Fruit fly (Drosophila melanogaster): ENCODE data around the gene CG6276.

CG6276 gene

dm6 chr3R:15330472-15330871 is 10.6 kb upstream of the CG6276 start, which contains the start of gene mRpL9:
Gene mRpL9, plus strand, starts transcription at chr3R:15330738.
- TF ChIP-seq NC2β (GFP tag; optimal IDR thresholded peaks at IDR 0.05) = no peak
- TF ChIP-seq unc-4 (GFP tag; IDR thresholded peaks at IDR 0.05; ENCODE audit: partially characterized antibody) = peak; percentile 39; the same call in 1 of the 2 replicates
- TF ChIP-seq pum (GFP tag; optimal IDR thresholded peaks at IDR 0.05) = peak; percentile 9
- TF ChIP-seq CG3281 (GFP tag; optimal IDR thresholded peaks at IDR 0.05) = no peak
- no peak for TF ChIP-seq Xbp1 (GFP tag; optimal IDR thresholded peaks at IDR 0.05)
- TF ChIP-seq CG16815 (GFP tag; optimal IDR thresholded peaks at IDR 0.05) = no peak
- TF ChIP-seq Rfx (GFP tag; IDR thresholded peaks at IDR 0.05) = peak; percentile 47; the same call in 1 of the 2 replicates
- TF ChIP-seq gro (GFP tag; optimal IDR thresholded peaks at IDR 0.05) = no peak
- no peak for TF ChIP-seq dmrt99B (tag; optimal IDR thresholded peaks at IDR 0.05)
- peak; percentile 26 for TF ChIP-seq Nf-YC (tag; optimal IDR thresholded peaks at IDR 0.05)
- TF ChIP-seq YL-1 (GFP tag; optimal IDR thresholded peaks at IDR 0.05) = peak; percentile 58
- TF ChIP-seq CG18011 (GFP tag; optimal IDR thresholded peaks at IDR 0.05) = peak; percentile 11
- no peak for TF ChIP-seq CG17359 (tag; optimal IDR thresholded peaks at IDR 0.05)
- TF ChIP-seq CG9797 (GFP tag; optimal IDR thresholded peaks at IDR 0.05) = no peak
- TF ChIP-seq CTCF (GFP tag; optimal IDR thresholded peaks at IDR 0.05) = peak; percentile 26
- no peak for TF ChIP-seq Trl (optimal IDR thresholded peaks at IDR 0.05)
- TF ChIP-seq Trl (GFP tag; optimal IDR thresholded peaks at IDR 0.05) = no peak
- no peak for TF ChIP-seq CG16779 (GFP tag; IDR thresholded peaks at IDR 0.05)
- TF ChIP-seq CG2712 (tag; optimal IDR thresholded peaks at IDR 0.05) = peak; percentile 34
- peak; percentile 71 for TF ChIP-seq Sry-δ (GFP tag; optimal IDR thresholded peaks at IDR 0.05)
- TF ChIP-seq Bteb2 (GFP tag; optimal IDR thresholded peaks at IDR 0.05) = peak; percentile 12
- peak; percentile 58 for TF ChIP-seq HmgZ (tag; optimal IDR thresholded peaks at IDR 0.05)
- no peak for TF ChIP-seq CG10274 (GFP tag; optimal IDR thresholded peaks at IDR 0.05)
- no peak for TF ChIP-seq ken (GFP tag; IDR thresholded peaks at IDR 0.05)
- TF ChIP-seq Bgb (GFP tag; IDR thresholded peaks at IDR 0.05; ENCODE audit: partially characterized antibody) = no peak
- TF ChIP-seq Scr (GFP tag; IDR thresholded peaks at IDR 0.05; ENCODE audit: partially characterized antibody) = peak; percentile 27; the same call in 1 of the 2 replicates
- peak in 1 of 3 experiments; percentile 18 for TF ChIP-seq lola (GFP tag; optimal IDR thresholded peaks at IDR 0.05)
- TF ChIP-seq mirr (GFP tag; optimal IDR thresholded peaks at IDR 0.05) = no peak
- TF ChIP-seq Bdp1 (GFP tag; optimal IDR thresholded peaks at IDR 0.05) = no peak
- no peak for TF ChIP-seq CG8924 (tag; optimal IDR thresholded peaks at IDR 0.05)
- TF ChIP-seq pan (optimal IDR thresholded peaks at IDR 0.05) = no peak
- peak in 1 of 2 experiments; percentile 16 for TF ChIP-seq pan (GFP tag; optimal IDR thresholded peaks at IDR 0.05 in 1 of 2, IDR thresholded peaks at IDR 0.05 in 1 of 2)
- peak; percentile 9 for TF ChIP-seq CG10654 (GFP tag; optimal IDR thresholded peaks at IDR 0.05)
- TF ChIP-seq zfh1 (GFP tag; IDR thresholded peaks at IDR 0.05) = no peak
- peak; percentile 44; the same call in 1 of the 3 replicates for TF ChIP-seq knrl (GFP tag; IDR thresholded peaks at IDR 0.05; ENCODE audit: partially characterized antibody)
- no peak for TF ChIP-seq CG11504 (tag; optimal IDR thresholded peaks at IDR 0.05)
- TF ChIP-seq CG11247 (GFP tag; IDR thresholded peaks at IDR 0.05) = no peak
- TF ChIP-seq chn (GFP tag; optimal IDR thresholded peaks at IDR 0.05) = no peak
- peak; percentile 59 for TF ChIP-seq CG2120 (GFP tag; optimal IDR thresholded peaks at IDR 0.05)
- TF ChIP-seq CG13424 (tag; optimal IDR thresholded peaks at IDR 0.05) = peak; percentile 22
- peak; percentile 5 for TF ChIP-seq CG12744 (GFP tag; optimal IDR thresholded peaks at IDR 0.05)
- no peak for TF ChIP-seq peb (GFP tag; IDR thresholded peaks at IDR 0.05)
- TF ChIP-seq ab (GFP tag; optimal IDR thresholded peaks at IDR 0.05) = no peak
- TF ChIP-seq Lim3 (GFP tag; IDR thresholded peaks at IDR 0.05) = no peak
- no peak for TF ChIP-seq CG16863 (GFP tag; optimal IDR thresholded peaks at IDR 0.05)
- no peak for TF ChIP-seq ftz-f1 (GFP tag; optimal IDR thresholded peaks at IDR 0.05)
- TF ChIP-seq CG4360 (GFP tag; IDR thresholded peaks at IDR 0.05) = no peak
- 0 out of 3 replicates have a peak, but pooled peaks have one; percentile 48 for TF ChIP-seq HLH4C (GFP tag; IDR thresholded peaks at IDR 0.05; ENCODE audit: partially characterized antibody)
- no peak for TF ChIP-seq Gsc (GFP tag; IDR thresholded peaks at IDR 0.05)
- TF ChIP-seq row (GFP tag; IDR thresholded peaks at IDR 0.05) = peak; percentile 72
- 0 out of 3 replicates have a peak, but pooled peaks have one; percentile 37 for TF ChIP-seq ci (GFP tag; IDR thresholded peaks at IDR 0.05)
- no peak for TF ChIP-seq H2.0 (GFP tag; IDR thresholded peaks at IDR 0.05)

Measured in whole organism, embryonic.